Worm (Caenorhabditis elegans) whole organism, young adult: ENCODE data around the gene K10B3.1.

Source experiments
- B0019.2 ChIP-seq: fragments of 200-800 bp; sonication (Bioruptor generic); conservative IDR thresholded peaks from 2 replicates; pipeline ENCODE4 v1.3.6; 2022; ENCODE audit warnings: missing genetic modification reagents, missing genetic modification characterization, missing compliant biosample characterization
- B0035.1 ChIP-seq: sonication (generic microtip); optimal IDR thresholded peaks from 2 replicates; lab custom pipeline; 2016; ENCODE audit warnings: missing genetic modification characterization, mild to moderate bottlenecking, missing compliant biosample characterization, missing genotype, missing genetic modification reagents
- B0261.1 ChIP-seq: sonication (generic microtip); optimal IDR thresholded peaks from 2 replicates; lab custom pipeline; 2016; ENCODE audit warnings: mild to moderate bottlenecking, missing genetic modification characterization, moderate library complexity, missing compliant biosample characterization
- B0336.3 ChIP-seq: fragments of 200-800 bp; sonication (Bioruptor generic); IDR thresholded peaks from 2 replicates; pipeline ENCODE4 v1.3.6; 2022; ENCODE audit warnings: missing genetic modification characterization, missing compliant biosample characterization
- C06A6.2 ChIP-seq: fragments of 200-800 bp; sonication (Bioruptor generic); conservative IDR thresholded peaks from 2 replicates; pipeline ENCODE4 v1.3.6; 2022; ENCODE audit warnings: missing genetic modification characterization, missing compliant biosample characterization
- C17E4.6 ChIP-seq: fragments of 200-800 bp; sonication (Bioruptor generic); IDR thresholded peaks from 2 replicates; pipeline ENCODE4 v1.3.6; 2022; ENCODE audit warnings: missing genetic modification reagents, missing genetic modification characterization, missing compliant biosample characterization
- F10E7.11 ChIP-seq: sonication (generic microtip); optimal IDR thresholded peaks from 2 replicates; lab custom pipeline; 2017; ENCODE audit warnings: mild to moderate bottlenecking, missing genetic modification characterization, moderate library complexity, missing compliant biosample characterization
- F37B4.10 ChIP-seq: fragments of 200-800 bp; sonication (Bioruptor generic); IDR thresholded peaks from 2 replicates; pipeline ENCODE4 v1.3.6; 2022; ENCODE audit warnings: missing genetic modification characterization, missing compliant biosample characterization
- F52B5.7 ChIP-seq: sonication (generic microtip); optimal IDR thresholded peaks from 2 replicates; lab custom pipeline; 2016; ENCODE audit warnings: mild to moderate bottlenecking, missing genetic modification characterization, missing compliant biosample characterization
- F55B11.4 ChIP-seq: sonication (generic microtip); optimal IDR thresholded peaks from 2 replicates; lab custom pipeline; 2016; ENCODE audit warnings: missing compliant biosample characterization, missing genetic modification characterization, borderline replicate concordance; ENCODE audit not compliant: insufficient read depth
- F57A8.1 ChIP-seq: fragments of 200-800 bp; sonication (Bioruptor generic); optimal IDR thresholded peaks from 2 replicates; lab custom pipeline; 2018; ENCODE audit warnings: mild to moderate bottlenecking, missing genetic modification characterization, moderate library complexity, missing compliant biosample characterization
- F57C9.4 ChIP-seq: sonication (generic microtip); optimal IDR thresholded peaks from 2 replicates; lab custom pipeline; 2017; ENCODE audit warnings: mild to moderate bottlenecking, missing genetic modification characterization, missing compliant biosample characterization
- K11D2.4 ChIP-seq: fragments of 200-800 bp; sonication (Bioruptor generic); IDR thresholded peaks from 2 replicates; pipeline ENCODE4 v1.3.6; 2022; ENCODE audit warnings: missing genetic modification reagents, missing genetic modification characterization, missing compliant biosample characterization
- T26A5.8 ChIP-seq: sonication (generic microtip); optimal IDR thresholded peaks from 2 replicates; lab custom pipeline; 2016; ENCODE audit warnings: missing genetic modification characterization, missing compliant biosample characterization
- Y53G8AR.9 ChIP-seq: fragments of 200-800 bp; sonication (Bioruptor generic); conservative IDR thresholded peaks from 2 replicates; pipeline ENCODE4 v1.3.6; 2022; ENCODE audit warnings: missing genetic modification reagents, missing genetic modification characterization, missing compliant biosample characterization
- ZK185.1 ChIP-seq: sonication (generic microtip); optimal IDR thresholded peaks from 2 replicates; lab custom pipeline; 2016; ENCODE audit warnings: mild to moderate bottlenecking, missing genetic modification characterization, missing compliant biosample characterization; ENCODE audit not compliant: poor library complexity, severe bottlenecking
- ama-1 ChIP-seq, 3 experiments: fragments of 150-350 bp in 1 of 3; sonication (generic microtip) in 2 of 3; optimal IDR thresholded peaks; 2 replicates each; lab custom pipeline; 2014 to 2018; ENCODE audit warnings: missing biosample characterization in 2 of 3, missing genetic modification characterization in 2 of 3, missing genetic modification reagents in 2 of 3
- aptf-2 ChIP-seq: fragments of 200-800 bp; sonication (Bioruptor generic); conservative IDR thresholded peaks from 2 replicates; pipeline ENCODE4 v1.3.6; 2022; ENCODE audit warnings: missing genetic modification reagents, missing genetic modification characterization, missing compliant biosample characterization
- attf-3 ChIP-seq: fragments of 200-800 bp; sonication (Bioruptor generic); conservative IDR thresholded peaks from 2 replicates; pipeline ENCODE4 v1.3.6; 2022; ENCODE audit warnings: missing genetic modification reagents, missing genetic modification characterization, missing compliant biosample characterization
- ceh-100 ChIP-seq: fragments of 200-800 bp; sonication (Bioruptor generic); IDR thresholded peaks from 2 replicates; pipeline ENCODE4 v1.3.6; 2022; ENCODE audit warnings: missing genetic modification reagents, missing genetic modification characterization, missing compliant biosample characterization
- ceh-40 ChIP-seq: fragments of 200-800 bp; sonication (Bioruptor generic); IDR thresholded peaks from 2 replicates; pipeline ENCODE4 v1.3.6; 2022; ENCODE audit warnings: missing genetic modification characterization, missing compliant biosample characterization
- ceh-58 ChIP-seq: fragments of 200-800 bp; sonication (Bioruptor generic); IDR thresholded peaks from 2 replicates; pipeline ENCODE4 v1.3.6; 2022; ENCODE audit warnings: missing genetic modification characterization, missing compliant biosample characterization
- dpff-1 ChIP-seq: sonication (generic microtip); optimal IDR thresholded peaks from 2 replicates; lab custom pipeline; 2017; ENCODE audit warnings: mild to moderate bottlenecking, missing genetic modification characterization, missing compliant biosample characterization
- dpl-1 ChIP-seq: fragments of 150-350 bp; optimal IDR thresholded peaks from 2 replicates; lab custom pipeline; 2014; ENCODE audit warnings: missing biosample characterization, missing genetic modification reagents, missing genetic modification characterization
- fkh-3 ChIP-seq: sonication (generic microtip); optimal IDR thresholded peaks from 2 replicates; lab custom pipeline; 2016; ENCODE audit warnings: mild to moderate bottlenecking, missing genetic modification characterization, missing compliant biosample characterization
- hlh-12 ChIP-seq: sonication (generic microtip); optimal IDR thresholded peaks from 2 replicates; lab custom pipeline; 2016; ENCODE audit warnings: missing genetic modification characterization, missing compliant biosample characterization
- hrde-1 ChIP-seq: sonication (generic microtip); optimal IDR thresholded peaks from 2 replicates; lab custom pipeline; 2016; ENCODE audit warnings: missing genetic modification characterization, mild to moderate bottlenecking, missing compliant biosample characterization, moderate library complexity, missing genotype, missing genetic modification reagents, borderline replicate concordance
- lag-1 ChIP-seq: fragments of 200-800 bp; sonication (Bioruptor generic); IDR thresholded peaks from 2 replicates; pipeline ENCODE4 v1.3.6; 2022; ENCODE audit warnings: missing genetic modification reagents, missing genetic modification characterization, missing compliant biosample characterization
- lin-26 ChIP-seq: fragments of 200-800 bp; sonication (Bioruptor generic); IDR thresholded peaks from 2 replicates; pipeline ENCODE4 v1.3.6; 2022; ENCODE audit warnings: missing genetic modification reagents, missing genetic modification characterization, missing compliant biosample characterization
- lin-35 ChIP-seq, 3 experiments: fragments of 150-350 bp in 2 of 3; sonication (generic microtip) in 1 of 3; optimal IDR thresholded peaks; 2 replicates each; lab custom pipeline; 2014 to 2018; ENCODE audit warnings: missing biosample characterization in 3 of 3, missing genetic modification characterization in 3 of 3, missing genetic modification reagents in 3 of 3
- lir-1 ChIP-seq: fragments of 200-800 bp; sonication (Bioruptor generic); conservative IDR thresholded peaks from 2 replicates; pipeline ENCODE4 v1.3.6; 2022; ENCODE audit warnings: missing genetic modification reagents, missing genetic modification characterization, missing compliant biosample characterization
- lsl-1 ChIP-seq: fragments of 200-800 bp; sonication (Bioruptor generic); optimal IDR thresholded peaks from 2 replicates; lab custom pipeline; 2018; ENCODE audit warnings: mild to moderate bottlenecking, missing genetic modification characterization, moderate library complexity, missing compliant biosample characterization
- madf-3 ChIP-seq: fragments of 200-800 bp; sonication (Bioruptor generic); IDR thresholded peaks from 2 replicates; pipeline ENCODE4 v1.3.6; 2022; ENCODE audit warnings: missing genetic modification reagents, missing genetic modification characterization, missing compliant biosample characterization
- madf-6 ChIP-seq: fragments of 200-800 bp; sonication (Bioruptor generic); IDR thresholded peaks from 2 replicates; pipeline ENCODE4 v1.3.6; 2022; ENCODE audit warnings: missing genetic modification reagents, missing genetic modification characterization, missing compliant biosample characterization
- nhr-27 ChIP-seq: fragments of 200-800 bp; sonication (Bioruptor generic); optimal IDR thresholded peaks from 2 replicates; lab custom pipeline; 2018; ENCODE audit warnings: mild to moderate bottlenecking, missing genetic modification characterization, moderate library complexity, missing compliant biosample characterization
- nhr-90 ChIP-seq: sonication (generic microtip); optimal IDR thresholded peaks from 2 replicates; lab custom pipeline; 2016; ENCODE audit warnings: missing genotype, mild to moderate bottlenecking, missing genetic modification characterization, missing compliant biosample characterization
- pbrm-1 ChIP-seq: fragments of 200-800 bp; sonication (Bioruptor generic); IDR thresholded peaks from 2 replicates; pipeline ENCODE4 v1.3.6; 2022; ENCODE audit warnings: missing genetic modification reagents, missing genetic modification characterization, missing compliant biosample characterization
- pha-4 ChIP-seq: fragments of 150-350 bp; sonication (generic microtip); optimal IDR thresholded peaks from 2 replicates; lab custom pipeline; 2014; ENCODE audit warnings: missing biosample characterization, missing genetic modification reagents, missing genetic modification characterization
- sdz-38 ChIP-seq: sonication (generic microtip); optimal IDR thresholded peaks from 2 replicates; lab custom pipeline; 2016; ENCODE audit warnings: missing genotype, missing genetic modification characterization, missing compliant biosample characterization
- sea-2 ChIP-seq: fragments of 200-800 bp; sonication (Bioruptor generic); IDR thresholded peaks from 2 replicates; pipeline ENCODE4 v1.3.6; 2022; ENCODE audit warnings: missing genetic modification characterization, missing compliant biosample characterization
- snpc-3.4 ChIP-seq: sonication (generic microtip); optimal IDR thresholded peaks from 2 replicates; lab custom pipeline; 2017; ENCODE audit warnings: missing genetic modification characterization, mild to moderate bottlenecking, missing compliant biosample characterization, antibody characterized with exemption, moderate library complexity, missing genotype, missing genetic modification reagents
- sptf-2 ChIP-seq: fragments of 200-800 bp; sonication (Bioruptor generic); optimal IDR thresholded peaks from 2 replicates; lab custom pipeline; 2018; ENCODE audit warnings: mild to moderate bottlenecking, missing genetic modification characterization, missing compliant biosample characterization
- tbx-9 ChIP-seq: sonication (generic microtip); optimal IDR thresholded peaks from 2 replicates; lab custom pipeline; 2016; ENCODE audit warnings: borderline replicate concordance, missing genetic modification characterization, inconsistent platforms, missing compliant biosample characterization
- unc-130 ChIP-seq: sonication (generic microtip); optimal IDR thresholded peaks from 2 replicates; lab custom pipeline; 2016; ENCODE audit warnings: missing genetic modification reagents, missing genetic modification characterization, missing compliant biosample characterization
- unc-62 ChIP-seq: fragments of 150-350 bp; optimal IDR thresholded peaks from 2 replicates; lab custom pipeline; 2014; ENCODE audit warnings: missing biosample characterization, missing genetic modification reagents, missing genetic modification characterization
- xnd-1 ChIP-seq: sonication (generic microtip); optimal IDR thresholded peaks from 2 replicates; lab custom pipeline; 2016; ENCODE audit warnings: missing genotype, missing genetic modification reagents, missing genetic modification characterization, missing compliant biosample characterization
- zfh-2 ChIP-seq: fragments of 200-800 bp; sonication (Bioruptor generic); conservative IDR thresholded peaks from 2 replicates; pipeline ENCODE4 v1.3.6; 2022; ENCODE audit warnings: missing genetic modification reagents, missing genetic modification characterization, missing compliant biosample characterization
- zim-3 ChIP-seq: sonication (generic microtip); optimal IDR thresholded peaks from 2 replicates; lab custom pipeline; 2017; ENCODE audit warnings: mild to moderate bottlenecking, missing genetic modification characterization, moderate library complexity, missing compliant biosample characterization
- ztf-3 ChIP-seq: fragments of 200-800 bp; sonication (Bioruptor generic); optimal IDR thresholded peaks from 2 replicates; lab custom pipeline; 2018; ENCODE audit warnings: mild to moderate bottlenecking, missing genetic modification characterization, missing compliant biosample characterization

K10B3.1 gene

ce11 chrX:3092460-3092859 is 42.8 kb upstream of the K10B3.1 start (continued):
- TF ChIP-seq C06A6.2 (GFP tag; lab: Robert Waterston, UW) (no peak), pbrm-1 (GFP tag; lab: Robert Waterston, UW) (no peak), unc-62 (no peak), ceh-100 (GFP tag; lab: Robert Waterston, UW) (no peak), F55B11.4 (tag; lab: Kevin White, UChicago) (no peak), ztf-3 (GFP tag; lab: Kevin White, UChicago) (peak; percentile 6), attf-3 (GFP tag; lab: Robert Waterston, UW) (no peak), unc-130 (GFP tag; lab: Kevin White, UChicago) (no peak), dpl-1 (GFP tag; lab: Kevin White, UChicago) (no peak), F37B4.10 (GFP tag; lab: Robert Waterston, UW) (no peak), tbx-9 (tag; lab: Kevin White, UChicago) (no peak), lsl-1 (no peak), K11D2.4 (GFP tag; lab: Robert Waterston, UW) (no peak), hrde-1 (tag; lab: Kevin White, UChicago) (no peak), sea-2 (GFP tag; lab: Robert Waterston, UW) (no peak), ama-1 (optimal IDR thresholded peaks at IDR 0.05; lab: Kevin White, UChicago) (peak; percentile 69), ama-1 (GFP tag; optimal IDR thresholded peaks at IDR 0.05; lab: Kevin White, UChicago) (no peak), F10E7.11 (tag; lab: Kevin White, UChicago) (no peak), C17E4.6 (GFP tag; lab: Robert Waterston, UW) (no peak), zim-3 (tag; lab: Kevin White, UChicago) (no peak), xnd-1 (tag; lab: Kevin White, UChicago) (no peak), madf-6 (GFP tag; lab: Robert Waterston, UW) (no peak), lir-1 (GFP tag; lab: Robert Waterston, UW) (no peak), hlh-12 (tag; lab: Kevin White, UChicago) (no peak), B0035.1 (tag; lab: Kevin White, UChicago) (no peak), B0019.2 (no peak), sdz-38 (tag; lab: Kevin White, UChicago) (no peak), dpff-1 (tag; lab: Kevin White, UChicago) (no peak), fkh-3 (tag; lab: Kevin White, UChicago) (no peak), F52B5.7 (tag; lab: Kevin White, UChicago) (no peak), zfh-2 (GFP tag; lab: Robert Waterston, UW) (peak; percentile 32; the same call in 1 of the 2 replicates), snpc-3.4 (tag; lab: Kevin White, UChicago) (no peak), lin-35 (GFP tag; optimal IDR thresholded peaks at IDR 0.05; lab: Kevin White, UChicago) (no peak), ZK185.1 (tag; lab: Kevin White, UChicago) (no peak), nhr-27 (tag; lab: Kevin White, UChicago) (no peak), aptf-2 (GFP tag; lab: Robert Waterston, UW) (0 out of 2 replicates have a peak, but pooled peaks have one; percentile 17), ceh-40 (GFP tag; lab: Robert Waterston, UW) (no peak), F57C9.4 (no peak), ceh-58 (GFP tag; lab: Robert Waterston, UW) (no peak), F57A8.1 (GFP tag; lab: Kevin White, UChicago) (no peak), B0336.3 (GFP tag; lab: Robert Waterston, UW) (no peak), lag-1 (no peak), nhr-90 (tag; lab: Kevin White, UChicago) (no peak), madf-3 (GFP tag; lab: Robert Waterston, UW) (no peak), T26A5.8 (no peak), B0261.1 (tag; lab: Kevin White, UChicago) (no peak), Y53G8AR.9 (GFP tag; lab: Robert Waterston, UW) (0 out of 2 replicates have a peak, but pooled peaks have one; percentile 60), lin-26 (GFP tag; lab: Robert Waterston, UW) (no peak), pha-4 (tag; lab: Kevin White, UChicago) (no peak), sptf-2 (GFP tag; lab: Kevin White, UChicago) (no peak)
